Fruit fly (Drosophila melanogaster): ENCODE results near the gene MYPT-75D.

The MYPT-75D gene

DNA sequence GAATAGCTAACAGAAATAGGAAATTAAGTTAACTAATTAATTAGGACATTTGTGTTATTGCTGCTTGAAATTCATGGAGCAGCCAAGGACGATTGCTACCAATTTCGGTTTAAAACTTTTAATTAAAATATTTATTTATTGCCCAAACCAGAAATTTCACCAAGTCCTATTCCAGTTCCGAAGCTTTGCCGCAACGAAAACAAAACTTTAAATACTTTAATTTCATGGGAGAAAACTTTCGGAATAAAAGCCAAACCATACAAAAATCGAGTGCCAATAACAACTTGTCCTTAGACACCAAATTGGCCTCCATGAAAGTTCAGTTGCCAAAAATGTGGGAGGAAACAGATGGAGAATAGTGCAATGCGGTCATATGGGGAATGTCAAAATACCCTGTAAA lies 17.5 kb downstream of the MYPT-75D start:
- no peak for TF ChIP-seq h (optimal IDR thresholded peaks at IDR 0.05)
- TF ChIP-seq psq (optimal IDR thresholded peaks at IDR 0.05) = no peak
- no peak for TF ChIP-seq Myc (optimal IDR thresholded peaks at IDR 0.05)
- TF ChIP-seq insv (optimal IDR thresholded peaks at IDR 0.05) = no peak
- TF ChIP-seq Sin3A (optimal IDR thresholded peaks at IDR 0.05) = no peak
- TF ChIP-seq ttk (optimal IDR thresholded peaks at IDR 0.05) = no peak

DNA sequence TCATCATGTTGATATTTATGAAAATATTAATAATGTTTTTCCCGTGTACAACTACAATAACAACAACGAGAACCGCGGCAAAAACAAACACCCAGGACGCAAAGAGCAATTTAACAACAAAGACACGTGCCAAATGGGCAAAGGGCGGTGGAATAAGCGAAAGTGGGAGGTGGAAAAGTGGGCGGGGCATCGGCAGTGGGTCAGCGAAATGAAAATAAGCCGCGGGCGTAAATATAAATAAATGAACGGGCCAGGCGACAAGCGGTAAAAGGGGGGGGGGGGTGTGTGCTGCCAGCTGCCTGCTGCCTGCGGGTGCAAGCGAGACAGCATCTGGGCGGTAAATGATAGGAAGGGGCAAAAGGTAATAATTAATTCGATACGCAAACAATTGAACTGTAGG lies 28.0 kb downstream of the MYPT-75D start:
- TF ChIP-seq insv (optimal IDR thresholded peaks at IDR 0.05) = no peak
- TF ChIP-seq ttk (optimal IDR thresholded peaks at IDR 0.05) = no peak
- no peak for TF ChIP-seq Myc (optimal IDR thresholded peaks at IDR 0.05)
- TF ChIP-seq psq (optimal IDR thresholded peaks at IDR 0.05) = no peak
- no peak for TF ChIP-seq h (optimal IDR thresholded peaks at IDR 0.05)
- TF ChIP-seq Sin3A (optimal IDR thresholded peaks at IDR 0.05) = no peak

dm6 chr3L:18665594-18665993 lies 39.8 kb downstream of the MYPT-75D start:
- no peak for TF ChIP-seq insv (optimal IDR thresholded peaks at IDR 0.05)
- no peak for TF ChIP-seq ttk (optimal IDR thresholded peaks at IDR 0.05)
- no peak for TF ChIP-seq h (optimal IDR thresholded peaks at IDR 0.05)
- no peak for TF ChIP-seq psq (optimal IDR thresholded peaks at IDR 0.05)

DNA sequence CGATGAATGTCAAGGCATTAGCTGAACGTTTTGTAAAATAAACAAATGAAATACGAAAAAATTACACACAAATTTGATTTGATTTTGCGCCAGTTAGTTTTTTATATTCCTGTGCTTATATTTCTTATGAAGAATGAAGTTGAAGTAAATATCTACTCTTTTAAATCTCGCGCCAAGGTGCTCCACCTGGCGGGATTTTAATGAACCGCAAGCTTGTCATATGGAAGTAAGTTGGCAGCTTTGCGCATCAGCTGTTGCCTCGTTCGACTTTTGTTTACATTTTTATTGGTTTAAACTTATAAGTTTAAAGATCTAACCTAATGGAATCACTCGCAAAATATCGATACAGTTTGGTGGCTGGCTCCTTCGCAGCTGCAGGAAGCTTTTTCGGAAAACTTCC lies 41.4 kb downstream of the MYPT-75D start, which contains the start of gene CG42495:
CG42495 (plus strand) TSS at position 247 of the 400 bp plus-strand sequence.
- TF ChIP-seq Sin3A (optimal IDR thresholded peaks at IDR 0.05) (no peak), h (optimal IDR thresholded peaks at IDR 0.05) (no peak), Myc (optimal IDR thresholded peaks at IDR 0.05) (no peak), insv (optimal IDR thresholded peaks at IDR 0.05) (no peak)

DNA sequence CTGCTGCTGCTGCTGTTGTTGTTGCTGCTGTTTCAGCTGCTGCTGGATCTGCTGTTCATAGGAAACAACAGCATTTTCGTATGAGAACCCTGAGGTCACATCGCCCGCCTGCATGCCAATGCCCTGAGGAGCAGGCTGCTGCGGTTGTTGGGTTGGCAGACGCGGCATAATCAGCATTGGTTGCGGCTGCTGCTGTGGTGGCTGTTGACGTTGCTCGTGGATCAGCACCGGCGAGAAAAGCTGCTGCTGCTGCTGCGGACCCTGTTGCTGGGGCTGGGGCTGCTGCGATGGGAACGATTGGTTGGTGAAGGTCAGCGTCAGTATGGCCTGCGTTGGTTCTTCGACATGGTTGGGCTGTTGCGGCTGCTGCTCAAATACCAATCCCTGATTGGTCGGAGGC lies 44.1 kb downstream of the MYPT-75D start:
- TF ChIP-seq Myc (optimal IDR thresholded peaks at IDR 0.05) (no peak), Sin3A (optimal IDR thresholded peaks at IDR 0.05) (no peak), psq (optimal IDR thresholded peaks at IDR 0.05) (no peak), ttk (optimal IDR thresholded peaks at IDR 0.05) (no peak), h (optimal IDR thresholded peaks at IDR 0.05) (no peak), insv (optimal IDR thresholded peaks at IDR 0.05) (no peak)

DNA sequence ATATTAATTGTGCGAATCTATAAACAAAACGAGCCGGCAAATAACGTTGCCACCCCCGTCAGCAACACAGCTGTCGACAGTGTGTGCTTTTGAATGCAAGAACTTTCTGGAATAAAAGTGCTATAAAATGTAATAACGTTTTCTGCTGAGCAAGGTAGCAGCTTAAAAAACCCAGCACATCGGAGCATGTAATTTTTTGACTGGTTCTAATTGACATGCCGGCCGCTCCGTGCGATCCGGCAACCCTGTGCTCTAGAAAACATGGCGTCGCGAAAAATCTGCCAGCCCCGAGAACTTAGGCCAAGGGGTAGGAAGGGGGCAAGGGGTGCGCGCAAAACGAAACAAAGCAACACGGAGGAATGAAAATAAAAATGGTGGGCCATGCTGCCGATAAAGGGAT lies 46.4 kb downstream of the MYPT-75D start:
- no peak for TF ChIP-seq Sin3A (optimal IDR thresholded peaks at IDR 0.05)
- TF ChIP-seq insv (optimal IDR thresholded peaks at IDR 0.05) = no peak
- TF ChIP-seq Myc (optimal IDR thresholded peaks at IDR 0.05) = no peak
- TF ChIP-seq h (optimal IDR thresholded peaks at IDR 0.05) = no peak
- no peak for TF ChIP-seq psq (optimal IDR thresholded peaks at IDR 0.05)
- TF ChIP-seq ttk (optimal IDR thresholded peaks at IDR 0.05) = no peak

DNA sequence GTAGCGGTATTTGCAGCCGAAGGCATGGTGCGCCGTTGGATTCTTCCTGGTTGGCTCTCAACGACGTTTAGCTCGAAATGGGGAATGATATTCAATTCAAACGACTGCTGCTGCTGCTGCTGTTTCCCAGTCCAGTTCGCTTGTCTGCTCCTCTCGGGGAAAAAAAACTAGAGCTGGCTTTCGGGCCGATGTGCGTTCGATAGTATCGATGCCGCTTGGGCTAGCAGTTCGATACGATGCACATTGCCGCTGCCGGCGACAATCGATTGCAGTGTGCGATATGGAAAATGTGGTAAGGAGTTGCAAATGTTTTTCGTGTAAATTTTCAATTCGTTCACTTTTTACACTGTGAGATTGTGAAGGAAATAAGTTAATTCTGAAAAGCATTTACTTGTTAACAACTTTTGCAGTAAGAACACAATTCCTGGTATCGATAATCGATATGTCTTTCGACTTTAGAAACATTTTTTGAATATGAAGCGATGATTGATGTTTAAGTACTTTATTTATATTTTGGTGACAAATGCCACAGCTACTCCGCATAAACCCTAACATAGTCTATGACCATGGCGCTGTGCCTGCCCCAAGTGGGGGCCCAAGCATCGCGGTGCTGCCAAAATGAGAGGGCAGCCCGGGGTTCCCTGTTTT lies 47.4 kb downstream of the MYPT-75D start, which contains the start of gene Capr:
Capr (minus strand) TSS at position 339 of the 648 bp plus-strand sequence.
- TF ChIP-seq h (optimal IDR thresholded peaks at IDR 0.05) (no peak), ttk (optimal IDR thresholded peaks at IDR 0.05) (no peak), insv (optimal IDR thresholded peaks at IDR 0.05) (no peak), Sin3A (optimal IDR thresholded peaks at IDR 0.05) (peak; percentile 83), psq (optimal IDR thresholded peaks at IDR 0.05) (no peak)

dm6 chr3L:18675363-18675866 lies 49.7 kb downstream of the MYPT-75D start, which contains the start of the genes GNBP2 and GNBP1:
Gene GNBP2, minus strand, starts transcription at chr3L:18675413.
Gene GNBP1, plus strand, starts transcription at chr3L:18675800.
- TF ChIP-seq insv (optimal IDR thresholded peaks at IDR 0.05) (no peak), h (optimal IDR thresholded peaks at IDR 0.05) (no peak), Myc (optimal IDR thresholded peaks at IDR 0.05) (no peak), ttk (optimal IDR thresholded peaks at IDR 0.05) (no peak), Sin3A (optimal IDR thresholded peaks at IDR 0.05) (no peak), psq (optimal IDR thresholded peaks at IDR 0.05) (no peak)

DNA sequence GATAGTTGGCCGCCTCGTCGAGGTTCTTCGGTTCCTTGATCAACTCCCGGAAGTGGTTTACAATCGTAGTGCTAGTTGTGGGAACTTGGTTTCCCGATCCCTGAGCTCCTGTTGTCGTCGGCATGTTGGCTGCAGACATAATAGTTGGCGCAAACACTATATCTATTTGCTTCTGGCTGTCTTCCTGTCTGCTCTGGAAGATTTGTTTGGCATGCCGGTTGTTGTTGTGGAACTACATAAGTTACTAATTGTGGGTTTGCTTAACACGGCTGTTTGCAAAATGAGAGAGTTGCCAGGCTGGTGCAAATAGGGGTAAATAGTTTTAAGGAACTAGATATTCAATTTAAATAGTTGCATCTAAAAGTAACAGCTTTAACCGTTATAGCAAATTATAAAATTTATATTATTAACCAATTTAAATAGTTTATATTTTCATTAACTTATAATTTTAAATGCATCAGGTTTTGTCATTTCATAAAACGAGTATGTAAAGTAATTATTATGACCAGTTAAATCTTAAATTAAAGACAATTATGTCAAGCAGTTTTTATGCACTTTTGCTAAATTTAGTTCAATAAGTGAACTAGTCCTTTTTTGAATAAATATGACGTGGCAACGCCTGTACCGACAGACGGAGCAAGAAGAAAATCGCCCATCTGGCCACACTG lies 55.9 kb downstream of the MYPT-75D start, which contains the start of the genes Sgf11 and CG32202:
Sgf11 (minus strand) TSS at position 287 of the 668 bp plus-strand sequence.
CG32202 (plus strand) TSS at position 635 of the 668 bp plus-strand sequence.
- TF ChIP-seq ttk (optimal IDR thresholded peaks at IDR 0.05) (no peak), insv (optimal IDR thresholded peaks at IDR 0.05) (no peak), Sin3A (optimal IDR thresholded peaks at IDR 0.05) (no peak), h (optimal IDR thresholded peaks at IDR 0.05) (no peak), psq (optimal IDR thresholded peaks at IDR 0.05) (no peak), Myc (optimal IDR thresholded peaks at IDR 0.05) (no peak)

dm6 chr3L:18683846-18684245 lies 58.1 kb downstream of the MYPT-75D start, which contains the start of gene Chmp1:
Gene Chmp1, minus strand, starts transcription at chr3L:18684061.
- TF ChIP-seq Sin3A (optimal IDR thresholded peaks at IDR 0.05) (no peak), h (optimal IDR thresholded peaks at IDR 0.05) (no peak), Myc (optimal IDR thresholded peaks at IDR 0.05) (no peak), psq (optimal IDR thresholded peaks at IDR 0.05) (no peak), insv (optimal IDR thresholded peaks at IDR 0.05) (no peak), ttk (optimal IDR thresholded peaks at IDR 0.05) (no peak)

dm6 chr3L:18686220-18686801 lies 60.6 kb downstream of the MYPT-75D start, which contains the start of gene Cyp12c1:
Gene Cyp12c1, minus strand, starts transcription at chr3L:18686319.
- TF ChIP-seq h (optimal IDR thresholded peaks at IDR 0.05) (no peak), psq (optimal IDR thresholded peaks at IDR 0.05) (no peak), insv (optimal IDR thresholded peaks at IDR 0.05) (no peak), ttk (optimal IDR thresholded peaks at IDR 0.05) (no peak), Myc (optimal IDR thresholded peaks at IDR 0.05) (no peak), Sin3A (optimal IDR thresholded peaks at IDR 0.05) (no peak)

DNA sequence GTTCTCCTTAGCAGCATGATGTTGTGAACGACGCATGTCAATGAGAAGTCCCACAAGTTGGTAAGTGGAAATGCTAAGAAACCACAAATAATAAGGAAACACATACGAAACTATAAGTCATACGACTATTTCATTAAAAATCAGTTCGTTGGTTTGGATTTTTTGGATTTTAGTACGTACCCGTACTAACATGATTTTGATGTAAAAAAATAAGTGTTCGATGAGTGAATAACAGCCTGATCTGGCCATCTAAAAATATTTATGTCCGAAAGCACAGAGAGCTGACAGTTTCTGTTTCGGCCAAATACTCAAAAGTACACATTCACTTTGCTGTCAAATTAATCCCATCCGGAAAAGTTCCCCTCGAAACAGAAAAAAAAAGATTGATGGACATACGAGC lies 68.1 kb downstream of the MYPT-75D start, which contains the start of gene CG6893:
CG6893 (plus strand) TSS at position 301 of the 400 bp plus-strand sequence.
- TF ChIP-seq Sin3A (optimal IDR thresholded peaks at IDR 0.05) (no peak), ttk (optimal IDR thresholded peaks at IDR 0.05) (no peak)

Data from Kc167 (cell line).